Fruit fly (Drosophila melanogaster): ENCODE data around the gene Tbh.
A peak's percentile ranks its signal among the peaks of the same experiment; 100 is the strongest.

Tbh gene

DNA sequence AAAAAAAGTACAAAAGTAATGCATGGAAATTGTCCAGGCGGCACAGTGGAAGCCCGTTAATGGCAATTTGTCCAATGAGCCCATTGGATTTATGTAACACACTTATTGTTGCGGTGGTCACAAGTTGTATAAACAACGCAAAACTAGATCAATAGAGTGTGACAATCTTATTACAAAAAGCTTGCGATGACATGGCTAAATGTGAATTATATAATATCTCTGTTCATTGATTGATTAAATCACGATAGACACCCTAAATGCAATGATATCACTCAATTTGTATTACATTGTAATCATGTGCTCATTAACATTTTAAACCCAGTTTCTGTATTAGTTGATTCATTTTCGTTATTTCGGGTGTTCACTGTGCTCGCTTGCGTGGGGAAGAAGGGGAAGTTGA lies 17.5 kb upstream of the Tbh start (continued):
- TF ChIP-seq CG12659 (GFP tag; optimal IDR thresholded peaks at IDR 0.05) (no peak), CG10321 (GFP tag; IDR thresholded peaks at IDR 0.05) (no peak), sd (tag; optimal IDR thresholded peaks at IDR 0.05) (no peak), jigr1 (GFP tag; IDR thresholded peaks at IDR 0.05) (no peak), usp (GFP tag; optimal IDR thresholded peaks at IDR 0.05) (no peak), fd64A (GFP tag; optimal IDR thresholded peaks at IDR 0.05) (no peak), unpg (GFP tag; optimal IDR thresholded peaks at IDR 0.05) (peak; percentile 23), CG17912 (GFP tag; optimal IDR thresholded peaks at IDR 0.05) (no peak), CG15696 (tag; optimal IDR thresholded peaks at IDR 0.05) (no peak), CG15269 (tag; optimal IDR thresholded peaks at IDR 0.05) (no peak), NC2β (GFP tag; optimal IDR thresholded peaks at IDR 0.05) (no peak), CG4328 (GFP tag; optimal IDR thresholded peaks at IDR 0.05) (no peak)

dm6 chrX:7979202-7979601 lies 16.3 kb upstream of the Tbh start:
- no peak for TF ChIP-seq pfk (GFP tag; optimal IDR thresholded peaks at IDR 0.05)
- no peak for TF ChIP-seq YL-1 (GFP tag; optimal IDR thresholded peaks at IDR 0.05)
- no peak for TF ChIP-seq CG4328 (GFP tag; optimal IDR thresholded peaks at IDR 0.05)
- TF ChIP-seq BEAF-32 (GFP tag; optimal IDR thresholded peaks at IDR 0.05): no peak
- TF ChIP-seq dmrt11E (tag; optimal IDR thresholded peaks at IDR 0.05): no peak
- TF ChIP-seq CG11560 (tag; IDR thresholded peaks at IDR 0.05): no peak
- TF ChIP-seq rib (GFP tag; IDR thresholded peaks at IDR 0.05): no peak

DNA sequence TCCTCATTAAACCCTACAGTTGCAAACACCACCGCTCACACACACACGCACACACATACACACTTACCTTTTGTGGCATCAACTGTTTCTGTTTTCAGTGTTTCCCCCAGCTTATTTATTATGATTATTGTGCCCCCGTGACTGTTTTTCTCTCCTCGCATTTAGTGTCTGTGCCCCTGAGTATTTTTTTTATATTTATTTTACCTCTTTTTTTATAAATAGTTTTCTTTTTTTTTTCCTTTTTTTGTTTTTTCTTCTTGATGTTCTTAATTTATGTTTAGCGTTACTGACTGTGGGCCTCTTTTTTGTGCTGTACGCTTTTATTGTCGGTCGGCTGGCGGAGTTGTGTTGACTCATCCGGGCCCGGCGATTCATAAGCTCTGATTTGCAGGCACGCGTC lies 14.7 kb upstream of the Tbh start:
- TF ChIP-seq emc (GFP tag; optimal IDR thresholded peaks at IDR 0.05) (no peak), CG10431 (GFP tag; optimal IDR thresholded peaks at IDR 0.05) (no peak), Xbp1 (GFP tag; optimal IDR thresholded peaks at IDR 0.05) (no peak), CG6683 (GFP tag; optimal IDR thresholded peaks at IDR 0.05) (no peak), CG10565 (GFP tag; optimal IDR thresholded peaks at IDR 0.05) (no peak), Fer1 (GFP tag; optimal IDR thresholded peaks at IDR 0.05) (no peak), mam (GFP tag; optimal IDR thresholded peaks at IDR 0.05) (no peak), C15 (GFP tag; IDR thresholded peaks at IDR 0.05) (no peak), ewg (GFP tag; optimal IDR thresholded peaks at IDR 0.05) (no peak), Drgx (GFP tag; IDR thresholded peaks at IDR 0.05) (no peak), Ets65A (GFP tag) (peak; percentile 38), CG7928 (GFP tag; optimal IDR thresholded peaks at IDR 0.05) (no peak), nom (GFP tag; optimal IDR thresholded peaks at IDR 0.05) (peak; percentile 95), bsh (GFP tag; optimal IDR thresholded peaks at IDR 0.05) (peak in 1 of 2 experiments; percentile 39), CG11085 (GFP tag; IDR thresholded peaks at IDR 0.05) (no peak), CG18764 (GFP tag; optimal IDR thresholded peaks at IDR 0.05) (no peak)

DNA sequence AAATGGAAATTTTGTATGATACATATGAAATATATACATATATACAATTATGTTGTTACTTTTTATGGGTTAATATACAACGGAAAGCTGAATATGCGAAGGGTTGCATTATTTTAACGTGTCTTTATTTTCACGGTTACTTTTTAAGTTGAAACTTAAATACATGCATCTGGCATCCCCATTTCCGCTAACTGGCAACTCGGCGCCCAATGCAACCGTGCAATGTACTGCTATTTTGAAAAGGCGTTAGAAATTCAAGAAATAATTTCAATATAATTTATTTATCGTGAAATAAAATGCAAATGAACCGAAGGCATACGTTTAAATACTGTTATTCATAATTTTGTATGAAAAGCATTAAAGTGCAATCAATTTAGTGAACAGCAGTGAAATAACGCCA lies 8.9 kb upstream of the Tbh start:
- peak; percentile 72 for TF ChIP-seq Ets97D (GFP tag; optimal IDR thresholded peaks at IDR 0.05)
- TF ChIP-seq Myb (GFP tag; optimal IDR thresholded peaks at IDR 0.05): peak; percentile 81
- no peak for TF ChIP-seq ranshi (GFP tag; IDR thresholded peaks at IDR 0.05)
- TF ChIP-seq stwl (tag; optimal IDR thresholded peaks at IDR 0.05): peak; percentile 64
- TF ChIP-seq chif (GFP tag; optimal IDR thresholded peaks at IDR 0.05): no peak
- TF ChIP-seq Rfx (GFP tag; IDR thresholded peaks at IDR 0.05): 0 out of 2 replicates have a peak, but pooled peaks have one; percentile 12
- TF ChIP-seq E2f2 (GFP tag; IDR thresholded peaks at IDR 0.05): peak; percentile 58
- TF ChIP-seq ham (GFP tag; IDR thresholded peaks at IDR 0.05): no peak
- TF ChIP-seq ci (GFP tag; IDR thresholded peaks at IDR 0.05): peak; percentile 52; the same call in 2 of the 3 replicates
- TF ChIP-seq pzg (GFP tag; optimal IDR thresholded peaks at IDR 0.05): peak; percentile 17
- peak; percentile 16 for TF ChIP-seq CoRest (tag; optimal IDR thresholded peaks at IDR 0.05)
- peak; percentile 13 for TF ChIP-seq CG1603 (tag; optimal IDR thresholded peaks at IDR 0.05)
- peak; percentile 96 for TF ChIP-seq CG2116 (GFP tag; optimal IDR thresholded peaks at IDR 0.05)
- peak; percentile 43 for TF ChIP-seq Dp (GFP tag; optimal IDR thresholded peaks at IDR 0.05)
- no peak for TF ChIP-seq luna (GFP tag; optimal IDR thresholded peaks at IDR 0.05)

Data from whole organism, embryonic.